Fruit fly (Drosophila melanogaster): Measurements from ENCODE around the gene Ugt316A1.

dm6 chr3L:19021701-19022100 lies 40.9 kb downstream of the Ugt316A1 start:
- TF ChIP-seq CG14655 (GFP tag; optimal IDR thresholded peaks at IDR 0.05) (no peak), Pif1A (GFP tag; optimal IDR thresholded peaks at IDR 0.05) (no peak), CG13204 (GFP tag; optimal IDR thresholded peaks at IDR 0.05) (peak; percentile 58), fd96Ca (GFP tag; IDR thresholded peaks at IDR 0.05) (no peak), Ets98B (GFP tag; IDR thresholded peaks at IDR 0.05) (no peak), gl (tag; optimal IDR thresholded peaks at IDR 0.05) (no peak), D1 (tag; optimal IDR thresholded peaks at IDR 0.05) (no peak), EcR (GFP tag; optimal IDR thresholded peaks at IDR 0.05) (peak; percentile 37), CG4496 (GFP tag; IDR thresholded peaks at IDR 0.05) (no peak; the same call in 1 of the 3 replicates), CG10348 (GFP tag; IDR thresholded peaks at IDR 0.05) (no peak), Snoo (tag; optimal IDR thresholded peaks at IDR 0.05) (no peak), CG9948 (tag; optimal IDR thresholded peaks at IDR 0.05) (no peak), CG32121 (GFP tag; IDR thresholded peaks at IDR 0.05) (no peak), CG15710 (tag; optimal IDR thresholded peaks at IDR 0.05) (no peak)
